Fruit fly (Drosophila melanogaster): ENCODE data around the gene CG13476.

DNA sequence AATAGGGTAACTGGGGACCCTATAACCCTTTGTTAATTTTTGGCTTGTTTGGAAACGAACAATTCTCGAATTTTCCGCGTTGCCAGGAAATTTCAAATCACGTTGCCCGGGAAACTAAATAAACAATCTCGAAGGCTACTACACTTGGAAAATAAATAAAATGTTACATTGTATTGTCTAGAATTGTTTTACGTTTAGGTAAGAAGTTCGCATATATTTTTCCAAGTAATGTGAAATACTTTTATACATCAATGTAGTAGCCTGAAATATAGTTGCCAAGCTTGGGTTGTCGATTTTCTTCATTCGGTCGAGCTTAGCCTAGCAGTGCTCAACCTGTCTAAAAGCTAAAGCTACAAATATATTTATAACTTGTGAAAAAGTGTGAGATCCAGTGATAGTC is 20.8 kb upstream of the CG13476 start, which contains the start of gene Dnaaf6:
- TF ChIP-seq psq (optimal IDR thresholded peaks at IDR 0.05) = no peak
- no peak for TF ChIP-seq usp (GFP tag; optimal IDR thresholded peaks at IDR 0.05)
- TF ChIP-seq CG8478 (optimal IDR thresholded peaks at IDR 0.05) = no peak
- no peak for TF ChIP-seq Dll (optimal IDR thresholded peaks at IDR 0.05)
- no peak for TF ChIP-seq EcR (GFP tag; optimal IDR thresholded peaks at IDR 0.05)
- no peak for TF ChIP-seq pan (optimal IDR thresholded peaks at IDR 0.05)

All from whole organism.